Worm (Caenorhabditis elegans) whole organism, L4 larva: ENCODE results near the gene srab-25.
A peak's percentile ranks its signal among the peaks of the same experiment; 100 is the strongest.

Source experiments
- F10B5.3 ChIP-seq: sonication (generic microtip); optimal IDR thresholded peaks from 2 replicates; lab custom pipeline; 2016; ENCODE audit warnings: mild to moderate bottlenecking, missing genetic modification characterization, missing compliant biosample characterization
- T20F7.1 ChIP-seq: fragments of 200-800 bp; sonication (Bioruptor generic); optimal IDR thresholded peaks from 2 replicates; lab custom pipeline; 2018; ENCODE audit warnings: mild to moderate bottlenecking, missing genetic modification characterization, missing compliant biosample characterization
- T26A8.4 ChIP-seq: fragments of 200-800 bp; sonication (Bioruptor generic); IDR thresholded peaks from 2 replicates; pipeline ENCODE4 v1.3.6; 2022; ENCODE audit warnings: missing genetic modification characterization, missing compliant biosample characterization
- aha-1 ChIP-seq: fragments of 150-350 bp; peaks from one replicate; lab custom pipeline; 2014; ENCODE audit warnings: missing biosample characterization, missing genetic modification characterization
- ama-1 ChIP-seq: fragments of 150-350 bp; optimal IDR thresholded peaks from 2 replicates; lab custom pipeline; 2014; ENCODE audit warnings: inconsistent platforms, mixed read lengths
- arid-1 ChIP-seq: fragments of 200-800 bp; sonication (Bioruptor generic); conservative IDR thresholded peaks from 2 replicates; pipeline ENCODE4 v1.3.6; 2022; ENCODE audit warnings: missing genetic modification reagents, missing genetic modification characterization, missing compliant biosample characterization
- daf-12 ChIP-seq: fragments of 150-350 bp; optimal IDR thresholded peaks from 2 replicates; lab custom pipeline; 2014; ENCODE audit warnings: missing biosample characterization, missing genetic modification reagents, missing genetic modification characterization
- daf-16 ChIP-seq, 3 experiments: sonication (generic microtip); optimal IDR thresholded peaks; 2 replicates each; lab custom pipeline; 2016 to 2017; ENCODE audit warnings: missing genetic modification characterization in 3 of 3, missing genetic modification reagents in 3 of 3, mild to moderate bottlenecking in 2 of 3, missing compliant biosample characterization in 2 of 3, missing biosample characterization in 1 of 3, moderate library complexity in 1 of 3
- daf-19 ChIP-seq: fragments of 200-800 bp; sonication (Bioruptor generic); conservative IDR thresholded peaks from 2 replicates; pipeline ENCODE4 v1.3.6; 2022; ENCODE audit warnings: missing genetic modification characterization, missing compliant biosample characterization
- daf-8 ChIP-seq: fragments of 200-800 bp; sonication (Bioruptor generic); IDR thresholded peaks from 2 replicates; pipeline ENCODE4 v1.3.6; 2022; ENCODE audit warnings: missing genetic modification characterization, missing compliant biosample characterization
- dmd-6 ChIP-seq: fragments of 200-800 bp; sonication (Bioruptor generic); IDR thresholded peaks from 2 replicates; pipeline ENCODE4 v1.3.6; 2022; ENCODE audit warnings: missing genetic modification reagents, missing genetic modification characterization, missing compliant biosample characterization
- dmd-8 ChIP-seq: fragments of 200-800 bp; sonication (Bioruptor generic); IDR thresholded peaks from 2 replicates; pipeline ENCODE4 v1.3.6; 2022; ENCODE audit warnings: missing genetic modification characterization, missing compliant biosample characterization
- fkh-10 ChIP-seq: fragments of 150-350 bp; optimal IDR thresholded peaks from 2 replicates; lab custom pipeline; 2014; ENCODE audit warnings: missing biosample characterization, missing genetic modification reagents, missing genetic modification characterization
- fos-1 ChIP-seq: fragments of 150-350 bp; optimal IDR thresholded peaks from 2 replicates; lab custom pipeline; 2014; ENCODE audit warnings: missing biosample characterization, missing genetic modification characterization
- hlh-11 ChIP-seq: fragments of 200-800 bp; sonication (Bioruptor generic); optimal IDR thresholded peaks from 2 replicates; lab custom pipeline; 2018; ENCODE audit warnings: mild to moderate bottlenecking, missing genetic modification characterization, missing compliant biosample characterization
- hlh-30 ChIP-seq: sonication (generic microtip); optimal IDR thresholded peaks from 2 replicates; lab custom pipeline; 2017; ENCODE audit warnings: antibody characterized with exemption, mild to moderate bottlenecking, missing genetic modification characterization, missing compliant biosample characterization; ENCODE audit not compliant: insufficient read depth
- lim-7 ChIP-seq: fragments of 200-800 bp; sonication (Bioruptor generic); IDR thresholded peaks from 2 replicates; pipeline ENCODE4 v1.3.6; 2022; ENCODE audit warnings: missing genetic modification characterization, missing compliant biosample characterization
- lin-29 ChIP-seq: fragments of 200-800 bp; sonication (Bioruptor generic); IDR thresholded peaks from 2 replicates; pipeline ENCODE4 v1.3.6; 2022; ENCODE audit warnings: missing genetic modification reagents, missing genetic modification characterization, missing compliant biosample characterization
- lsy-2 ChIP-seq, 2 experiments: fragments of 150-350 bp in 1 of 2; sonication (generic microtip) in 1 of 2; optimal IDR thresholded peaks; 2 replicates each; lab custom pipeline; 2014 to 2017; ENCODE audit warnings: missing biosample characterization in 2 of 2, missing genetic modification characterization in 2 of 2
- madf-5 ChIP-seq, 2 experiments: fragments of 200-800 bp; sonication (Bioruptor generic); IDR thresholded peaks; 2 replicates each; pipeline ENCODE4 v1.3.6; 2022; ENCODE audit warnings: missing compliant biosample characterization in 2 of 2, missing genetic modification characterization in 2 of 2
- mep-1 ChIP-seq: fragments of 150-350 bp; sonication (generic microtip); optimal IDR thresholded peaks from 3 replicates; lab custom pipeline; 2014; ENCODE audit warnings: missing biosample characterization, missing genetic modification characterization
- mes-2 ChIP-seq: sonication (generic microtip); optimal IDR thresholded peaks from 2 replicates; lab custom pipeline; 2016; ENCODE audit warnings: missing genotype, mild to moderate bottlenecking, missing genetic modification characterization, missing compliant biosample characterization; ENCODE audit not compliant: poor library complexity, severe bottlenecking
- nhr-102 ChIP-seq: sonication (generic microtip); optimal IDR thresholded peaks from 2 replicates; lab custom pipeline; 2016; ENCODE audit warnings: mild to moderate bottlenecking, missing genetic modification characterization, moderate library complexity, missing compliant biosample characterization
- nhr-11 ChIP-seq: fragments of 150-350 bp; optimal IDR thresholded peaks from 2 replicates; lab custom pipeline; 2014; ENCODE audit warnings: missing biosample characterization, missing genetic modification characterization
- nhr-28 ChIP-seq: fragments of 150-350 bp; optimal IDR thresholded peaks from 2 replicates; lab custom pipeline; 2014; ENCODE audit warnings: missing biosample characterization, missing genetic modification characterization
- nhr-48 ChIP-seq: sonication (generic microtip); optimal IDR thresholded peaks from 2 replicates; lab custom pipeline; 2016; ENCODE audit warnings: mild to moderate bottlenecking, missing genetic modification characterization, missing compliant biosample characterization
- nhr-6 ChIP-seq: fragments of 150-350 bp; optimal IDR thresholded peaks from 2 replicates; lab custom pipeline; 2014; ENCODE audit warnings: missing biosample characterization, missing genetic modification characterization
- nhr-77 ChIP-seq: fragments of 150-350 bp; optimal IDR thresholded peaks from 2 replicates; lab custom pipeline; 2014; ENCODE audit warnings: missing biosample characterization, missing genetic modification characterization
- php-3 ChIP-seq: fragments of 200-800 bp; sonication (Bioruptor generic); IDR thresholded peaks from 2 replicates; pipeline ENCODE4 v1.3.6; 2022; ENCODE audit warnings: missing genetic modification reagents, missing genetic modification characterization, missing compliant biosample characterization
- pqm-1 ChIP-seq: sonication (generic microtip); optimal IDR thresholded peaks from 2 replicates; lab custom pipeline; 2017; ENCODE audit warnings: missing biosample characterization, missing genetic modification characterization
- saeg-2 ChIP-seq: fragments of 200-800 bp; sonication (Bioruptor generic); IDR thresholded peaks from 2 replicates; pipeline ENCODE4 v1.3.6; 2022; ENCODE audit warnings: missing genetic modification reagents, missing genetic modification characterization, missing compliant biosample characterization
- snpc-4 ChIP-seq: fragments of 150-350 bp; optimal IDR thresholded peaks from 2 replicates; lab custom pipeline; 2014; ENCODE audit warnings: missing biosample characterization, missing genetic modification characterization
- spr-1 ChIP-seq: sonication (generic microtip); optimal IDR thresholded peaks from 2 replicates; lab custom pipeline; 2016; ENCODE audit warnings: mild to moderate bottlenecking, missing genetic modification characterization, missing compliant biosample characterization
- tra-1 ChIP-seq: fragments of 200-800 bp; sonication (Bioruptor generic); IDR thresholded peaks from 2 replicates; pipeline ENCODE4 v1.3.6; 2022; ENCODE audit warnings: missing genetic modification reagents, missing genetic modification characterization, missing compliant biosample characterization
- unc-62 ChIP-seq, 3 experiments: fragments of 150-350 bp in 1 of 3; sonication (generic microtip); optimal IDR thresholded peaks in 2 of 3; peaks in 1 of 3; 1 replicate in 1 of 3; 2 replicates in 2 of 3; lab custom pipeline; 2014 to 2017; ENCODE audit warnings: missing biosample characterization in 3 of 3, missing genetic modification characterization in 3 of 3, missing genetic modification reagents in 3 of 3, missing genotype in 1 of 3
- ztf-11 ChIP-seq: fragments of 150-350 bp; optimal IDR thresholded peaks from 2 replicates; lab custom pipeline; 2014; ENCODE audit warnings: missing biosample characterization, missing genetic modification characterization

srab-25 gene

DNA sequence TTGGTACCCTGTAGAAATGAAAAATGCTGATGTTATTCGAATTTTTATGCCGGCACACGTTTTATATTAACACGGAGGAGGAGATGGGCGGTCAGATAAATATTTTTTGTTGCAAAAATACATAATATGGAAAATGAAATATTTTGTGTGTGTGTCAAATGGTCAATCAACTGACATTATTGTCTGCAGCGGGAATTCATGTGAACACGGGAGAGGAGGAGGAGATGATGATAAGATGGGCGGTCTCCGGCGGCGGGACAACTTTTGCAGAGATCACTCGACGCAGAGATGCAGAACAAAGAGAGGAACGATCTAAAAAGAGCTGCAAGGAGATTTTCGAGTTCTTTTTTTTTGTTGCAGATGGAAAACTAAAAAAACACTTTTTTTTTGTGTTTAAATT lies 30.8 kb upstream of the srab-25 start, which contains the start of gene dhs-13 (continued):
- peak; percentile 93 for TF ChIP-seq hlh-30 (tag; lab: Kevin White, UChicago)
- no peak for TF ChIP-seq tra-1 (GFP tag; lab: Robert Waterston, UW)
- TF ChIP-seq mes-2 (tag; lab: Kevin White, UChicago), result peak; percentile 9
- TF ChIP-seq nhr-102, result no peak
- TF ChIP-seq nhr-28 (tag; lab: Kevin White, UChicago), result peak; percentile 76
- peak; percentile 83 for TF ChIP-seq hlh-11 (tag; lab: Kevin White, UChicago)
- no peak for TF ChIP-seq dmd-8 (GFP tag; lab: Robert Waterston, UW)
- TF ChIP-seq T26A8.4, result no peak
- TF ChIP-seq lim-7, result no peak
- TF ChIP-seq mep-1 (tag; lab: Kevin White, UChicago), result peak; percentile 28
- TF ChIP-seq daf-8 (GFP tag; lab: Robert Waterston, UW), result no peak
- TF ChIP-seq pqm-1 (tag; lab: Kevin White, UChicago), result peak; percentile 27
- TF ChIP-seq fkh-10 (GFP tag; lab: Kevin White, UChicago), result no peak
- TF ChIP-seq saeg-2 (GFP tag; lab: Robert Waterston, UW), result no peak
- no peak for TF ChIP-seq unc-62 (GFP tag; optimal IDR thresholded peaks at IDR 0.05 in 1 of 2; lab: Kevin White, UChicago)
- TF ChIP-seq unc-62 (tag; optimal IDR thresholded peaks at IDR 0.05; lab: Kevin White, UChicago), result no peak

DNA sequence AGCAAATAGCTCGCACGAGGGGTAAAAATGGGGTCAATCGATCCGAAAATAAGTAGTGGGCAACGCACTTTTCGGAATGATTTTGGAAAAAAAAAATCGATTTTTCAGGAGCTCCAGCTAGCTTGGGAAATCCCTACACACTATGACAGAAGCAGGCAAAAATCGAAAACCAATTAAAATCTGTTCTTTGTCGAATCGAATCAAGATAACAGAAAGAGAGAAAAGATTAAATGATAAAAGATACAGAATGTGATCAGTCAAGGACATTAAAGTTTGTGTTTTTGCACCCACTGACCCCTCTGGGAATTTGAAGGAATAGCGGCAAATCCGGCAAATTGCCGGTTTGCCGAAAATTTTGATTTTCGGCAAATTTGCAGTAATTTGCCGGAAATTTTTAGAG lies 26.5 kb upstream of the srab-25 start:
- TF ChIP-seq madf-5 (GFP tag; IDR thresholded peaks at IDR 0.05; lab: Robert Waterston, UW) (no peak), nhr-28 (tag; lab: Kevin White, UChicago) (peak; percentile 22), lin-29 (GFP tag; lab: Robert Waterston, UW) (no peak)

DNA sequence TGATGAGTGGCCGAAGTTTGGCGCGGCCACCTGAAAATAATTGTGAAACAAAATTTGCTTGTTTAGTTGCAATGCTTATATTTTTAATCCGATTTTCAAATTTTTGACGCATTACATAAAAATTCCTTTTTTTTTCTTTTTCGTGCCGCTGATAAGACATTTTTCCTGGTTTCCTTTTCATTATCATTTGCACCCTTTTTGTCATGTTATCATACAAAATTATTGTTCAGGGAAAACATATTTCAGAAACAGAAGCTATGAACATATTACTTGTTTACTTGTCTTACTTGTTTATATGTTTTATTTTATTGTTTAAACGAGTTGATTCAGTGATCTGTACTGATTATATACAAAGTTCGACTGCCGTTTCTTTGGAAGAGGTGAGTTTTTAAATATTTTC lies 19.7 kb upstream of the srab-25 start, which contains the start of gene clec-205:
clec-205 (plus strand) TSS at position 212 of the 400 bp plus-strand sequence.
- peak; percentile 1 for TF ChIP-seq nhr-77 (tag; lab: Kevin White, UChicago)
- TF ChIP-seq nhr-48 (tag; lab: Kevin White, UChicago), result no peak
- TF ChIP-seq daf-16 (GFP tag; optimal IDR thresholded peaks at IDR 0.05; lab: Kevin White, UChicago), result no peak
- peak; percentile 86 for TF ChIP-seq daf-16 (tag; optimal IDR thresholded peaks at IDR 0.05; lab: Kevin White, UChicago)
- TF ChIP-seq nhr-28 (tag; lab: Kevin White, UChicago), result peak; percentile 39
- peak; percentile 36; the same call in 1 of the 2 replicates for TF ChIP-seq dmd-6 (GFP tag; lab: Robert Waterston, UW)
- no peak for TF ChIP-seq snpc-4 (tag; lab: Kevin White, UChicago)
- TF ChIP-seq pqm-1 (tag; lab: Kevin White, UChicago), result peak; percentile 53

DNA sequence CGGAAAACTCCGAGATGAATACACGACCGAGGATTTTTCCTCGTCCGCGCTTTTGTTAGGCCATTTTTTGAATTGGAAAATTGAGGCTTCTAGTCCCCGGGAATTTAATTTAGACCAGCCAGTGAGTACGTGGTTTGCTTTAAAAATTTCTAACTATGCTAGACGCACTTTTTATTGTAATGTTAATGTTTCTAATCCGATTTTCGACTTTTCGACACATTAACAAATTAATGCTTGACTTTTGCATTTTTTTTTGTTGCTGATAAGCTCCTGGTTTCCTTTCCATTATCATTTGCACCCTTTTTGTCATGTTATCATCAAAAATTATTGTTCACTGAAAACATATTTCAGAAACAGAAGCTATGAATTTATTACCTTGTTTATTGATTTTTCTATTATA lies 15.9 kb upstream of the srab-25 start, which contains the start of gene clec-204:
clec-204 (plus strand) TSS at position 301 of the 400 bp plus-strand sequence.
- TF ChIP-seq spr-1 (tag; lab: Kevin White, UChicago) (no peak), F10B5.3 (tag; lab: Kevin White, UChicago) (no peak), dmd-8 (GFP tag; lab: Robert Waterston, UW) (no peak), aha-1 (tag; lab: Kevin White, UChicago) (peak; percentile 23), pqm-1 (tag; lab: Kevin White, UChicago) (peak; percentile 55)

DNA sequence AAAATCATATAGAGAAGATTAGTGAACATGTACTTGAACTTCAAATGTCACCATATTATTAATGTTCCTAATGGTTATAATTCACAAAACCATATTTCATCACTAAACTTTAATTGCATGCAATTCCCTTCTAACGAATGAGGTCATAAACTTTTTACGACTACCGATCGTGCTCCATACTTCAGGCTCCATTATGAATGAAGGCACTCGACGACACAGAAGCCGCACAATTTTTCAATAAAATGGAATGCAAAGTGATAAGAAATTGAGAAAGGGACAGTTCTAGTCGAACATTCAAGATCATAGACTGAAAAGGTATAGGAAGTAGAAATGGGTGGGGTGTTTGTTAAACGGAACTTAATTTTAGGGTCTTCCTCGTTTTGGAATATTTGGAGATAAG lies 15.1 kb upstream of the srab-25 start:
- TF ChIP-seq saeg-2 (GFP tag; lab: Robert Waterston, UW) (no peak), unc-62 (GFP tag; optimal IDR thresholded peaks at IDR 0.05 in 1 of 2; lab: Kevin White, UChicago) (peak in 1 of 2 experiments; percentile 70), unc-62 (tag; optimal IDR thresholded peaks at IDR 0.05; lab: Kevin White, UChicago) (no peak), lim-7 (no peak), php-3 (GFP tag; lab: Robert Waterston, UW) (0 out of 2 replicates have a peak, but pooled peaks have one; percentile 13), mes-2 (tag; lab: Kevin White, UChicago) (no peak), pqm-1 (tag; lab: Kevin White, UChicago) (peak; percentile 55), fos-1 (tag; lab: Kevin White, UChicago) (no peak), hlh-30 (tag; lab: Kevin White, UChicago) (no peak), dmd-6 (GFP tag; lab: Robert Waterston, UW) (peak; percentile 37; the same call in 1 of the 2 replicates)

ce11 chrV:1755589-1755988 lies 14.6 kb upstream of the srab-25 start, which contains the start of gene ZK697.14:
ZK697.14 (minus strand) TSS chrV:1755689.
- TF ChIP-seq nhr-11, result no peak
- TF ChIP-seq daf-12, result no peak
- TF ChIP-seq lim-7, result no peak
- no peak for TF ChIP-seq daf-19 (GFP tag; lab: Robert Waterston, UW)
- TF ChIP-seq dmd-6 (GFP tag; lab: Robert Waterston, UW), result no peak
- no peak for TF ChIP-seq unc-62 (GFP tag; optimal IDR thresholded peaks at IDR 0.05 in 1 of 2; lab: Kevin White, UChicago)
- TF ChIP-seq unc-62 (tag; optimal IDR thresholded peaks at IDR 0.05; lab: Kevin White, UChicago), result no peak
- TF ChIP-seq daf-16 (GFP tag; optimal IDR thresholded peaks at IDR 0.05; lab: Kevin White, UChicago), result no peak
- no peak for TF ChIP-seq daf-16 (tag; optimal IDR thresholded peaks at IDR 0.05; lab: Kevin White, UChicago)
- no peak for TF ChIP-seq lsy-2 (tag; optimal IDR thresholded peaks at IDR 0.05; lab: Kevin White, UChicago)
- no peak for TF ChIP-seq arid-1 (GFP tag; lab: Robert Waterston, UW)
- TF ChIP-seq nhr-6 (tag; lab: Kevin White, UChicago), result no peak
- no peak for TF ChIP-seq ama-1 (lab: Kevin White, UChicago)
- no peak for TF ChIP-seq ztf-11
- TF ChIP-seq T20F7.1 (GFP tag; lab: Kevin White, UChicago), result no peak
